Worm (Caenorhabditis elegans): ENCODE data around the gene C28A5.6.

The C28A5.6 gene

ce11 chrIII:4444492-4444891 is 15.2 kb upstream of the C28A5.6 start:
- TF ChIP-seq chd-7 (tag; optimal IDR thresholded peaks at IDR 0.05) (no peak), K11D2.4 (GFP tag; IDR thresholded peaks at IDR 0.05) (no peak), F52B5.7 (tag; optimal IDR thresholded peaks at IDR 0.05) (no peak), mel-28 (tag; optimal IDR thresholded peaks at IDR 0.05; ENCODE audit: borderline replicate concordance) (no peak), C17E4.6 (GFP tag; IDR thresholded peaks at IDR 0.05) (no peak), lin-40 (tag; optimal IDR thresholded peaks at IDR 0.05) (no peak), ztf-25 (GFP tag; IDR thresholded peaks at IDR 0.05) (no peak), fkh-3 (tag; optimal IDR thresholded peaks at IDR 0.05) (no peak), F39B2.1 (GFP tag; IDR thresholded peaks at IDR 0.05) (no peak), B0336.3 (GFP tag; IDR thresholded peaks at IDR 0.05) (no peak), lag-1 (GFP tag; IDR thresholded peaks at IDR 0.05) (no peak), snpc-3.4 (tag; optimal IDR thresholded peaks at IDR 0.05) (no peak), madf-10 (tag; optimal IDR thresholded peaks at IDR 0.05) (no peak), ztf-18 (tag; optimal IDR thresholded peaks at IDR 0.05) (no peak), Y95B8A.8 (GFP tag; IDR thresholded peaks at IDR 0.05) (no peak), ztf-28 (GFP tag; IDR thresholded peaks at IDR 0.05) (no peak), lin-35 (GFP tag; optimal IDR thresholded peaks at IDR 0.05) (no peak), dox-1 (GFP tag; IDR thresholded peaks at IDR 0.05) (no peak)

ce11 chrIII:4441781-4442180 is 12.5 kb upstream of the C28A5.6 start, which contains the start of gene nex-3:
TSS of gene nex-3 (plus strand) at chrIII:4442081.
- TF ChIP-seq pha-4 (tag; optimal IDR thresholded peaks at IDR 0.05) (no peak), repo-1 (tag; optimal IDR thresholded peaks at IDR 0.05) (no peak), nhr-120 (GFP tag; IDR thresholded peaks at IDR 0.05) (no peak), madf-10 (tag; optimal IDR thresholded peaks at IDR 0.05) (no peak), F10E7.11 (tag; optimal IDR thresholded peaks at IDR 0.05) (no peak), atf-7 (tag; optimal IDR thresholded peaks at IDR 0.05) (no peak), ztf-28 (GFP tag; IDR thresholded peaks at IDR 0.05) (no peak), C06A6.2 (GFP tag; conservative IDR thresholded peaks at IDR 0.05) (no peak), hlh-26 (GFP tag; conservative IDR thresholded peaks at IDR 0.05) (no peak)

ce11 chrIII:4439493-4439983 is 10.2 kb upstream of the C28A5.6 start, which contains the start of gene C28A5.2:
TSS of gene C28A5.2 (minus strand) at chrIII:4439543.
- TF ChIP-seq xnd-1 (tag; optimal IDR thresholded peaks at IDR 0.05), result peak; percentile 62
- TF ChIP-seq madf-6 (GFP tag; IDR thresholded peaks at IDR 0.05), result peak; percentile 91
- TF ChIP-seq F33H1.4 (GFP tag; IDR thresholded peaks at IDR 0.05), result peak; percentile 79
- TF ChIP-seq F39B2.1 (GFP tag; IDR thresholded peaks at IDR 0.05), result no peak
- TF ChIP-seq F57C9.4 (tag; optimal IDR thresholded peaks at IDR 0.05), result no peak
- no peak for TF ChIP-seq F10E7.11 (tag; optimal IDR thresholded peaks at IDR 0.05)
- peak; percentile 76 for TF ChIP-seq lsl-1 (GFP tag; optimal IDR thresholded peaks at IDR 0.05)
- peak; percentile 90 for TF ChIP-seq madf-8 (GFP tag; conservative IDR thresholded peaks at IDR 0.05)

ce11 chrIII:4435262-4435661 is 6.0 kb upstream of the C28A5.6 start:
- TF ChIP-seq Y67H2A.10 (GFP tag; conservative IDR thresholded peaks at IDR 0.05) (no peak), aptf-3 (GFP tag; IDR thresholded peaks at IDR 0.05) (peak; percentile 81; the same call in 1 of the 2 replicates), ceh-40 (GFP tag; IDR thresholded peaks at IDR 0.05) (no peak), B0336.3 (GFP tag; IDR thresholded peaks at IDR 0.05) (no peak), F37B4.10 (GFP tag; IDR thresholded peaks at IDR 0.05) (0 out of 2 replicates have a peak, but pooled peaks have one; percentile 75), nhr-80 (tag; optimal IDR thresholded peaks at IDR 0.05) (no peak), chd-7 (tag; optimal IDR thresholded peaks at IDR 0.05) (no peak), sdz-38 (tag; optimal IDR thresholded peaks at IDR 0.05) (no peak), ets-4 (GFP tag; optimal IDR thresholded peaks at IDR 0.05) (no peak), ceh-58 (GFP tag; IDR thresholded peaks at IDR 0.05) (0 out of 2 replicates have a peak, but pooled peaks have one; percentile 59), nfya-2 (GFP tag; IDR thresholded peaks at IDR 0.05) (0 out of 2 replicates have a peak, but pooled peaks have one; percentile 18)
